Worm (Caenorhabditis elegans) whole organism, mixed stage, embryonic: ENCODE results near the gene enpl-1.

ENCODE experiments used
- ceh-39 ChIP-seq: fragments of 150-350 bp; optimal IDR thresholded peaks from 2 replicates; lab custom pipeline; 2014; ENCODE audit warnings: missing biosample characterization, missing genetic modification characterization
- elt-1 ChIP-seq: sonication (generic microtip); optimal IDR thresholded peaks from 2 replicates; lab custom pipeline; 2017; ENCODE audit warnings: missing genetic modification characterization, mild to moderate bottlenecking, missing compliant biosample characterization, antibody characterized with exemption, moderate library complexity, borderline replicate concordance; ENCODE audit not compliant: insufficient read depth
- lin-13 ChIP-seq: fragments of 150-350 bp; optimal IDR thresholded peaks from 2 replicates; lab custom pipeline; 2014; ENCODE audit warnings: missing biosample characterization, missing genetic modification characterization
- lsy-2 ChIP-seq: fragments of 150-350 bp; optimal IDR thresholded peaks from 2 replicates; lab custom pipeline; 2014; ENCODE audit warnings: missing biosample characterization, missing genetic modification characterization
- mep-1 ChIP-seq: fragments of 150-350 bp; optimal IDR thresholded peaks from 2 replicates; lab custom pipeline; 2017; ENCODE audit warnings: missing biosample characterization, missing genetic modification reagents, missing genetic modification characterization, inconsistent platforms
- nhr-12 ChIP-seq: fragments of 150-350 bp; optimal IDR thresholded peaks from 2 replicates; lab custom pipeline; 2014; ENCODE audit warnings: missing biosample characterization, missing genetic modification characterization
- nhr-2 ChIP-seq: fragments of 150-350 bp; optimal IDR thresholded peaks from 2 replicates; lab custom pipeline; 2014; ENCODE audit warnings: missing biosample characterization, missing genetic modification characterization
- nhr-237 ChIP-seq: fragments of 150-350 bp; optimal IDR thresholded peaks from 2 replicates; lab custom pipeline; 2014; ENCODE audit warnings: missing biosample characterization, missing genetic modification characterization
- nhr-28 ChIP-seq: fragments of 150-350 bp; optimal IDR thresholded peaks from 2 replicates; lab custom pipeline; 2014; ENCODE audit warnings: missing biosample characterization, missing genetic modification characterization
- pha-4 ChIP-seq: fragments of 150-350 bp; optimal IDR thresholded peaks from 2 replicates; lab custom pipeline; 2018; ENCODE audit warnings: missing biosample characterization, missing genetic modification reagents, missing genetic modification characterization
- tbx-8 ChIP-seq: fragments of 200-800 bp; sonication (Bioruptor generic); optimal IDR thresholded peaks from 2 replicates; lab custom pipeline; 2018; ENCODE audit warnings: mild to moderate bottlenecking, missing genetic modification characterization, moderate library complexity, missing compliant biosample characterization
- unc-62 ChIP-seq: fragments of 150-350 bp; optimal IDR thresholded peaks from 2 replicates; lab custom pipeline; 2014; ENCODE audit warnings: missing biosample characterization, missing genetic modification reagents, missing genetic modification characterization

DNA sequence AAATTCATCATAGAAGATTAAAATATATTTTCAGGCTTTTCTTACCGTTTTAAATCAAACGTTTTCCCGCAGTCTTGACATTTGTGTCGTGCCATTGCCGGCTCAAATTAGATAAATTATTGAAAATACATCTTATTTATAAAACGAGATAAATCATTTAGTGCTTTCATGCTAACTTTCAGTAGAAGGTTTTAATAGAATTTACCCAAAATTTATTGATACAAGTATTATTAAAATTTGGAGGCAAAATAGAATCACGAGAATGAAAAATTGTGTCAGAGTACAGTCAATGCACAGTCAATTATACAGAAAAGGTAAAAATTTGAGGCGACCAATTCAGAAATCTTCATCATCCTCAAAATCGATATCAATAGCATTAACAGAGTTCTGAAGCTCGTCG lies 40.6 kb upstream of the enpl-1 start, which contains the start of gene Y5F2A.4:
- TF ChIP-seq lsy-2 (tag; lab: Kevin White, UChicago) (no peak), nhr-237 (tag; lab: Kevin White, UChicago) (no peak), ceh-39 (tag; lab: Kevin White, UChicago) (no peak), nhr-28 (no peak), nhr-2 (tag; lab: Kevin White, UChicago) (no peak), nhr-12 (tag; lab: Kevin White, UChicago) (no peak), mep-1 (tag; lab: Kevin White, UChicago) (no peak), unc-62 (GFP tag; lab: Kevin White, UChicago) (no peak), tbx-8 (GFP tag; lab: Kevin White, UChicago) (no peak), lin-13 (tag; lab: Kevin White, UChicago) (no peak), elt-1 (tag; lab: Kevin White, UChicago) (no peak), pha-4 (tag; lab: Kevin White, UChicago) (no peak)
